Worm (Caenorhabditis elegans): ENCODE data around the gene maa-1.

ce11 chrIII:11795448-11795847, 26.9 kb downstream of the maa-1 start, which contains the start of gene twk-39:
- TF ChIP-seq nhr-11 (tag; optimal IDR thresholded peaks at IDR 0.05) (no peak), ama-1 (optimal IDR thresholded peaks at IDR 0.05) (no peak), hlh-6 (tag; optimal IDR thresholded peaks at IDR 0.05) (no peak), sdc-2 (tag; optimal IDR thresholded peaks at IDR 0.05) (no peak), pat-9 (tag; optimal IDR thresholded peaks at IDR 0.05) (no peak), elt-2 (tag; optimal IDR thresholded peaks at IDR 0.05) (no peak), ztf-16 (tag; optimal IDR thresholded peaks at IDR 0.05) (no peak), fkh-10 (GFP tag; optimal IDR thresholded peaks at IDR 0.05) (no peak), ceh-48 (tag; optimal IDR thresholded peaks at IDR 0.05) (no peak), lin-11 (tag; optimal IDR thresholded peaks at IDR 0.05) (no peak)

Data from whole organism, late embryonic.